Fruit fly (Drosophila melanogaster) whole organism, wandering third instar larva: ENCODE measurements around the gene CG6225.
A peak's percentile ranks its signal among the peaks of the same experiment; 100 is the strongest.

Experiments used
- Abd-B ChIP-seq: fragments of >200 bp; optimal IDR thresholded peaks from 2 replicates; lab custom pipeline; 2017; ENCODE audit warnings: missing biosample characterization, missing genetic modification characterization
- CG32264 ChIP-seq: fragments of 200-800 bp; sonication (Bioruptor generic); optimal IDR thresholded peaks from 2 replicates; lab custom pipeline; 2016; ENCODE audit warnings: missing biosample characterization, missing genetic modification characterization
- CG9705 ChIP-seq: fragments of 200-800 bp; sonication (Bioruptor generic); optimal IDR thresholded peaks from 2 replicates; lab custom pipeline; 2018; ENCODE audit warnings: missing biosample characterization, mild to moderate bottlenecking, missing genetic modification characterization
- CrebA ChIP-seq: fragments of 200-800 bp; sonication (Bioruptor generic); optimal IDR thresholded peaks from 2 replicates; lab custom pipeline; 2016; ENCODE audit warnings: missing biosample characterization, mild to moderate bottlenecking, missing genetic modification characterization, borderline replicate concordance
- Dif ChIP-seq: fragments of 200-275, 200-300 bp; sonication (Bioruptor generic); optimal IDR thresholded peaks from 2 replicates; lab custom pipeline; 2018; ENCODE audit warnings: missing biosample characterization, missing genetic modification characterization; ENCODE audit not compliant: partially characterized antibody
- GATAd ChIP-seq: sonication (Bioruptor generic); optimal IDR thresholded peaks from 2 replicates; lab custom pipeline; 2016; ENCODE audit warnings: missing biosample characterization, missing genetic modification characterization
- Hnf4 ChIP-seq: fragments of 200-800 bp; sonication (Bioruptor generic); optimal IDR thresholded peaks from 2 replicates; lab custom pipeline; 2016; ENCODE audit warnings: missing biosample characterization, mild to moderate bottlenecking, missing genetic modification characterization
- Hr78 ChIP-seq: fragments of >200 bp; optimal IDR thresholded peaks from 2 replicates; lab custom pipeline; 2017; ENCODE audit warnings: missing biosample characterization, missing genetic modification characterization
- Hr83 ChIP-seq: fragments of 200-300 bp; sonication (Bioruptor generic); optimal IDR thresholded peaks from 2 replicates; lab custom pipeline; 2016; ENCODE audit warnings: missing biosample characterization, mild to moderate bottlenecking, missing genetic modification characterization, moderate library complexity; ENCODE audit not compliant: poor library complexity, severe bottlenecking
- Jra ChIP-seq: sonication (Bioruptor generic); optimal IDR thresholded peaks from 2 replicates; lab custom pipeline; 2016; ENCODE audit warnings: missing biosample characterization, missing genetic modification characterization
- Myc ChIP-seq: fragments of >200 bp; optimal IDR thresholded peaks from 2 replicates; lab custom pipeline; 2017
- N ChIP-seq: fragments of >200 bp; optimal IDR thresholded peaks from 2 replicates; lab custom pipeline; 2018; ENCODE audit warnings: missing biosample characterization, missing external identifiers, missing genetic modification characterization
- OdsH ChIP-seq: fragments of 200-800 bp; sonication (Bioruptor generic); optimal IDR thresholded peaks from 2 replicates; lab custom pipeline; 2016; ENCODE audit warnings: missing biosample characterization, mild to moderate bottlenecking, missing genetic modification characterization
- Rel ChIP-seq, 2 experiments: fragments of 200-800 bp; sonication (Bioruptor generic) in 1 of 2; optimal IDR thresholded peaks; 2 replicates in 1 of 2; 3 replicates in 1 of 2; lab custom pipeline; 2016 to 2019; ENCODE audit warnings: mild to moderate bottlenecking in 2 of 2, missing biosample characterization in 2 of 2, missing genetic modification characterization in 2 of 2, moderate library complexity in 1 of 2
- Sp1 ChIP-seq: fragments of 200-800 bp; sonication (Bioruptor generic); optimal IDR thresholded peaks from 3 replicates; lab custom pipeline; 2019; ENCODE audit warnings: missing biosample characterization, mild to moderate bottlenecking, missing genetic modification characterization, moderate library complexity
- Vsx2 ChIP-seq: fragments of 200-300, 225-300 bp; sonication (Bioruptor generic); optimal IDR thresholded peaks from 2 replicates; lab custom pipeline; 2018; ENCODE audit warnings: missing biosample characterization, missing genetic modification characterization; ENCODE audit not compliant: partially characterized antibody
- br ChIP-seq: fragments of 200-800 bp; sonication (Bioruptor generic); optimal IDR thresholded peaks from 2 replicates; lab custom pipeline; 2016; ENCODE audit warnings: missing biosample characterization, missing genetic modification characterization
- brk ChIP-seq: fragments of 200-800 bp; sonication (Bioruptor generic); optimal IDR thresholded peaks from 2 replicates; lab custom pipeline; 2016; ENCODE audit warnings: missing biosample characterization, mild to moderate bottlenecking, missing genetic modification characterization
- dl ChIP-seq, 2 experiments: fragments of 175-275, 200-275 bp in 1 of 2; fragments of 200-275 bp in 1 of 2; sonication (Bioruptor generic); optimal IDR thresholded peaks; lab custom pipeline; 2018; ENCODE audit warnings: mild to moderate bottlenecking in 2 of 2, missing biosample characterization in 2 of 2, missing genetic modification characterization in 2 of 2, moderate library complexity in 2 of 2; ENCODE audit not compliant: partially characterized antibody in 2 of 2, insufficient read depth in 1 of 2
- dmrt93B ChIP-seq: fragments of 200-800 bp; sonication (Bioruptor generic); optimal IDR thresholded peaks from 2 replicates; lab custom pipeline; 2018; ENCODE audit warnings: missing biosample characterization, mild to moderate bottlenecking, missing genetic modification characterization
- dsf ChIP-seq: sonication (Bioruptor generic); optimal IDR thresholded peaks from 2 replicates; lab custom pipeline; 2016; ENCODE audit warnings: missing biosample characterization, missing genetic modification characterization, borderline replicate concordance
- fru ChIP-seq: fragments of 200-800 bp; sonication (Bioruptor generic); optimal IDR thresholded peaks from 3 replicates; lab custom pipeline; 2016; ENCODE audit warnings: missing biosample characterization, mild to moderate bottlenecking, missing genetic modification characterization
- h ChIP-seq: fragments of 200-800 bp; sonication (Bioruptor generic); optimal IDR thresholded peaks from 3 replicates; lab custom pipeline; 2016; ENCODE audit warnings: missing biosample characterization, mild to moderate bottlenecking, missing genetic modification characterization
- jim ChIP-seq: fragments of 175-275, 200-325 bp; sonication (Bioruptor generic); optimal IDR thresholded peaks from 2 replicates; lab custom pipeline; 2016; ENCODE audit warnings: missing biosample characterization, mild to moderate bottlenecking, missing genetic modification characterization
- pan ChIP-seq: fragments of >200 bp; optimal IDR thresholded peaks from 2 replicates; lab custom pipeline; 2017
- psq ChIP-seq: fragments of 200-800 bp; sonication (Bioruptor generic); optimal IDR thresholded peaks from 3 replicates; lab custom pipeline; 2017; ENCODE audit warnings: missing biosample characterization, mild to moderate bottlenecking, missing genetic modification characterization, moderate library complexity
- rgr ChIP-seq: fragments of 200-800 bp; sonication (Bioruptor generic); optimal IDR thresholded peaks from 3 replicates; lab custom pipeline; 2016; ENCODE audit warnings: missing biosample characterization, mild to moderate bottlenecking, missing genetic modification characterization
- usp ChIP-seq: fragments of >200 bp; optimal IDR thresholded peaks from 2 replicates; lab custom pipeline; 2017; ENCODE audit warnings: missing biosample characterization, missing genetic modification characterization
- woc ChIP-seq: sonication (Bioruptor generic); optimal IDR thresholded peaks from 2 replicates; lab custom pipeline; 2016; ENCODE audit warnings: missing biosample characterization, mild to moderate bottlenecking, missing genetic modification characterization

Gene CG6225

dm6 chr3R:12688116-12688515, 33.7 kb downstream of the CG6225 start:
- TF ChIP-seq Dif (GFP tag; lab: Kevin White, UChicago), result no peak
- TF ChIP-seq woc, result no peak
- no peak for TF ChIP-seq CrebA (GFP tag; lab: Kevin White, UChicago)
- no peak for TF ChIP-seq Sp1
- no peak for TF ChIP-seq CG32264 (GFP tag; lab: Kevin White, UChicago)
- TF ChIP-seq fru, result no peak
- TF ChIP-seq OdsH (GFP tag; lab: Kevin White, UChicago), result no peak
- no peak for TF ChIP-seq Hr78 (GFP tag; lab: Kevin White, UChicago)
- no peak for TF ChIP-seq Jra (GFP tag; lab: Kevin White, UChicago)
- no peak for TF ChIP-seq Vsx2
- no peak for TF ChIP-seq dsf
- no peak for TF ChIP-seq brk (GFP tag; lab: Kevin White, UChicago)
- TF ChIP-seq usp (GFP tag; lab: Kevin White, UChicago), result no peak
- no peak for TF ChIP-seq br (GFP tag; lab: Kevin White, UChicago)
- no peak for TF ChIP-seq N
- TF ChIP-seq dl (GFP tag; optimal IDR thresholded peaks at IDR 0.05; lab: Kevin White, UChicago; ENCODE audit: insufficient read depth in 1 of 2, partially characterized antibody in 2 of 2), result no peak

- no peak for TF ChIP-seq Hnf4 (GFP tag; lab: Kevin White, UChicago)
- TF ChIP-seq CG9705 (GFP tag; lab: Kevin White, UChicago), result no peak
- no peak for TF ChIP-seq dl (GFP tag; optimal IDR thresholded peaks at IDR 0.05; lab: Kevin White, UChicago; ENCODE audit: insufficient read depth in 1 of 2, partially characterized antibody in 2 of 2)
- no peak for TF ChIP-seq CrebA (GFP tag; lab: Kevin White, UChicago)
- no peak for TF ChIP-seq GATAd
- TF ChIP-seq Myc (lab: Kevin White, UChicago), result no peak
- TF ChIP-seq psq (GFP tag; lab: Kevin White, UChicago), result no peak
- TF ChIP-seq woc, result no peak
- no peak for TF ChIP-seq jim (GFP tag; lab: Kevin White, UChicago)
- no peak for TF ChIP-seq dsf
- TF ChIP-seq rgr (GFP tag; lab: Kevin White, UChicago), result no peak
- TF ChIP-seq Abd-B (GFP tag; lab: Kevin White, UChicago), result no peak
- no peak for TF ChIP-seq brk (GFP tag; lab: Kevin White, UChicago)
These were observed 34.5 kb downstream of the CG6225 start, which contains the start of gene kar for dm6 chr3R:12688672-12689417. Gene kar (minus strand): TSS chr3R:12689367.

dm6 chr3R:12691422-12692101, 37.2 kb downstream of the CG6225 start, which contains the start of gene Arp1:
Gene Arp1 (plus strand): TSS chr3R:12691743.
- TF ChIP-seq Rel (GFP tag; optimal IDR thresholded peaks at IDR 0.05; lab: Kevin White, UChicago) (no peak), Rel (tag; optimal IDR thresholded peaks at IDR 0.05; lab: Kevin White, UChicago) (peak; percentile 50), GATAd (no peak)

- TF ChIP-seq dmrt93B (GFP tag; lab: Kevin White, UChicago) (no peak), jim (GFP tag; lab: Kevin White, UChicago) (no peak), Rel (GFP tag; optimal IDR thresholded peaks at IDR 0.05; lab: Kevin White, UChicago) (no peak), Rel (tag; optimal IDR thresholded peaks at IDR 0.05; lab: Kevin White, UChicago) (no peak), psq (GFP tag; lab: Kevin White, UChicago) (no peak), fru (no peak), br (GFP tag; lab: Kevin White, UChicago) (no peak), Hr83 (GFP tag; lab: Kevin White, UChicago) (no peak), h (GFP tag; lab: Kevin White, UChicago) (no peak), OdsH (GFP tag; lab: Kevin White, UChicago) (no peak), usp (GFP tag; lab: Kevin White, UChicago) (no peak), pan (lab: Kevin White, UChicago) (no peak)
These were observed 38.1 kb downstream of the CG6225 start, which contains the start of gene CG31347 for dm6 chr3R:12692497-12692896. Gene CG31347 (minus strand): TSS chr3R:12692597.
